Worm (Caenorhabditis elegans) whole organism, young adult: ENCODE results near the gene C27D8.3.
A peak's percentile ranks its signal among the peaks of the same experiment; 100 is the strongest.

Experiments used
- B0019.2 ChIP-seq: fragments of 200-800 bp; sonication (Bioruptor generic); conservative IDR thresholded peaks from 2 replicates; pipeline ENCODE4 v1.3.6; 2022; ENCODE audit warnings: missing genetic modification reagents, missing genetic modification characterization, missing compliant biosample characterization
- C17E4.6 ChIP-seq: fragments of 200-800 bp; sonication (Bioruptor generic); IDR thresholded peaks from 2 replicates; pipeline ENCODE4 v1.3.6; 2022; ENCODE audit warnings: missing genetic modification reagents, missing genetic modification characterization, missing compliant biosample characterization
- D2030.7 ChIP-seq: fragments of 200-800 bp; sonication (Bioruptor generic); IDR thresholded peaks from 2 replicates; pipeline ENCODE4 v1.3.6; 2022; ENCODE audit warnings: missing genetic modification reagents, missing genetic modification characterization, missing compliant biosample characterization
- F57A8.1 ChIP-seq: fragments of 200-800 bp; sonication (Bioruptor generic); optimal IDR thresholded peaks from 2 replicates; lab custom pipeline; 2018; ENCODE audit warnings: mild to moderate bottlenecking, missing genetic modification characterization, moderate library complexity, missing compliant biosample characterization
- F57C9.4 ChIP-seq: sonication (generic microtip); optimal IDR thresholded peaks from 2 replicates; lab custom pipeline; 2017; ENCODE audit warnings: mild to moderate bottlenecking, missing genetic modification characterization, missing compliant biosample characterization
- Y56A3A.18 ChIP-seq: fragments of 200-800 bp; sonication (Bioruptor generic); IDR thresholded peaks from 2 replicates; pipeline ENCODE4 v1.3.6; 2022; ENCODE audit warnings: missing genetic modification reagents, missing genetic modification characterization, missing compliant biosample characterization
- Y67H2A.10 ChIP-seq: fragments of 200-800 bp; sonication (Bioruptor generic); conservative IDR thresholded peaks from 2 replicates; pipeline ENCODE4 v1.3.6; 2022; ENCODE audit warnings: missing genetic modification reagents, missing genetic modification characterization, missing compliant biosample characterization
- Y79H2A.3 ChIP-seq: fragments of 200-800 bp; sonication (Bioruptor generic); conservative IDR thresholded peaks from 2 replicates; pipeline ENCODE4 v1.3.6; 2022; ENCODE audit warnings: missing genetic modification reagents, missing genetic modification characterization, missing compliant biosample characterization
- ZK185.1 ChIP-seq: sonication (generic microtip); optimal IDR thresholded peaks from 2 replicates; lab custom pipeline; 2016; ENCODE audit warnings: mild to moderate bottlenecking, missing genetic modification characterization, missing compliant biosample characterization; ENCODE audit not compliant: poor library complexity, severe bottlenecking
- ama-1 ChIP-seq, 3 experiments: fragments of 150-350 bp in 1 of 3; sonication (generic microtip) in 2 of 3; optimal IDR thresholded peaks; 2 replicates each; lab custom pipeline; 2014 to 2018; ENCODE audit warnings: missing biosample characterization in 2 of 3, missing genetic modification characterization in 2 of 3, missing genetic modification reagents in 2 of 3
- aptf-2 ChIP-seq: fragments of 200-800 bp; sonication (Bioruptor generic); conservative IDR thresholded peaks from 2 replicates; pipeline ENCODE4 v1.3.6; 2022; ENCODE audit warnings: missing genetic modification reagents, missing genetic modification characterization, missing compliant biosample characterization
- aptf-3 ChIP-seq: fragments of 200-800 bp; sonication (Bioruptor generic); IDR thresholded peaks from 2 replicates; pipeline ENCODE4 v1.3.6; 2022; ENCODE audit warnings: missing genetic modification characterization, missing compliant biosample characterization
- atf-7 ChIP-seq: sonication (generic microtip); optimal IDR thresholded peaks from 2 replicates; lab custom pipeline; 2017; ENCODE audit warnings: mild to moderate bottlenecking, missing genetic modification characterization, missing compliant biosample characterization
- attf-5 ChIP-seq: fragments of 200-800 bp; sonication (Bioruptor generic); optimal IDR thresholded peaks from 2 replicates; lab custom pipeline; 2018; ENCODE audit warnings: mild to moderate bottlenecking, missing genetic modification characterization, missing compliant biosample characterization
- bed-2 ChIP-seq: fragments of 200-800 bp; sonication (Bioruptor generic); IDR thresholded peaks from 2 replicates; pipeline ENCODE4 v1.3.6; 2022; ENCODE audit warnings: missing genetic modification reagents, missing genetic modification characterization, missing compliant biosample characterization
- cebp-2 ChIP-seq: fragments of 200-800 bp; sonication (Bioruptor generic); IDR thresholded peaks from 2 replicates; pipeline ENCODE4 v1.3.6; 2022; ENCODE audit warnings: missing genetic modification characterization, missing compliant biosample characterization
- dox-1 ChIP-seq: fragments of 200-800 bp; sonication (Bioruptor generic); IDR thresholded peaks from 2 replicates; pipeline ENCODE4 v1.3.6; 2022; ENCODE audit warnings: missing genetic modification reagents, missing genetic modification characterization, missing compliant biosample characterization
- egl-18 ChIP-seq: fragments of 200-800 bp; sonication (Bioruptor generic); IDR thresholded peaks from 2 replicates; pipeline ENCODE4 v1.3.6; 2022; ENCODE audit warnings: missing genetic modification reagents, missing genetic modification characterization, missing compliant biosample characterization
- ekl-4 ChIP-seq: fragments of 200-800 bp; sonication (Bioruptor generic); IDR thresholded peaks from 2 replicates; pipeline ENCODE4 v1.3.6; 2022; ENCODE audit warnings: missing genetic modification reagents, missing genetic modification characterization, missing compliant biosample characterization
- ets-4 ChIP-seq: fragments of 200-800 bp; sonication (Bioruptor generic); optimal IDR thresholded peaks from 2 replicates; lab custom pipeline; 2018; ENCODE audit warnings: mild to moderate bottlenecking, missing genetic modification characterization, missing compliant biosample characterization
- hlh-26 ChIP-seq: fragments of 200-800 bp; sonication (Bioruptor generic); conservative IDR thresholded peaks from 2 replicates; pipeline ENCODE4 v1.3.6; 2022; ENCODE audit warnings: missing genetic modification reagents, missing genetic modification characterization, missing compliant biosample characterization
- hmg-1.2 ChIP-seq: fragments of 200-800 bp; sonication (Bioruptor generic); IDR thresholded peaks from 2 replicates; pipeline ENCODE4 v1.3.6; 2022; ENCODE audit warnings: missing genetic modification reagents, missing genetic modification characterization, missing compliant biosample characterization
- lin-26 ChIP-seq: fragments of 200-800 bp; sonication (Bioruptor generic); IDR thresholded peaks from 2 replicates; pipeline ENCODE4 v1.3.6; 2022; ENCODE audit warnings: missing genetic modification reagents, missing genetic modification characterization, missing compliant biosample characterization
- lsy-27 ChIP-seq: sonication (generic microtip); optimal IDR thresholded peaks from 2 replicates; lab custom pipeline; 2017; ENCODE audit warnings: missing genetic modification characterization, mild to moderate bottlenecking, missing compliant biosample characterization, antibody characterized with exemption, missing genotype, borderline replicate concordance; ENCODE audit not compliant: insufficient read depth
- madf-8 ChIP-seq: fragments of 200-800 bp; sonication (Bioruptor generic); conservative IDR thresholded peaks from 2 replicates; pipeline ENCODE4 v1.3.6; 2022; ENCODE audit warnings: missing genetic modification reagents, missing genetic modification characterization, missing compliant biosample characterization
- mel-28 ChIP-seq: sonication (generic microtip); optimal IDR thresholded peaks from 2 replicates; lab custom pipeline; 2016; ENCODE audit warnings: borderline replicate concordance, mild to moderate bottlenecking, missing genetic modification characterization, missing compliant biosample characterization
- nfyb-1 ChIP-seq: fragments of 200-800 bp; sonication (Bioruptor generic); IDR thresholded peaks from 2 replicates; pipeline ENCODE4 v1.3.6; 2022; ENCODE audit warnings: missing genetic modification reagents, missing genetic modification characterization, missing compliant biosample characterization
- nhr-179 ChIP-seq: sonication (generic microtip); optimal IDR thresholded peaks from 2 replicates; lab custom pipeline; 2016; ENCODE audit warnings: mild to moderate bottlenecking, missing genetic modification characterization, missing compliant biosample characterization
- nhr-90 ChIP-seq: sonication (generic microtip); optimal IDR thresholded peaks from 2 replicates; lab custom pipeline; 2016; ENCODE audit warnings: missing genotype, mild to moderate bottlenecking, missing genetic modification characterization, missing compliant biosample characterization
- pbrm-1 ChIP-seq: fragments of 200-800 bp; sonication (Bioruptor generic); IDR thresholded peaks from 2 replicates; pipeline ENCODE4 v1.3.6; 2022; ENCODE audit warnings: missing genetic modification reagents, missing genetic modification characterization, missing compliant biosample characterization
- sdz-38 ChIP-seq: sonication (generic microtip); optimal IDR thresholded peaks from 2 replicates; lab custom pipeline; 2016; ENCODE audit warnings: missing genotype, missing genetic modification characterization, missing compliant biosample characterization
- snpc-1.3 ChIP-seq: sonication (generic microtip); optimal IDR thresholded peaks from 2 replicates; lab custom pipeline; 2017; ENCODE audit warnings: missing genetic modification characterization, mild to moderate bottlenecking, missing compliant biosample characterization, antibody characterized with exemption, moderate library complexity, missing genotype, missing genetic modification reagents; ENCODE audit not compliant: insufficient read depth
- snpc-4 ChIP-seq, 5 experiments: fragments of 150-350 bp in 1 of 5; sonication (generic microtip) in 4 of 5; optimal IDR thresholded peaks; 2 replicates each; lab custom pipeline; 2014 to 2018; ENCODE audit warnings: missing genetic modification characterization in 5 of 5, missing biosample characterization in 3 of 5, antibody characterized with exemption in 2 of 5, mild to moderate bottlenecking in 2 of 5, missing compliant biosample characterization in 2 of 5, missing genotype in 2 of 5, moderate library complexity in 2 of 5, missing genetic modification reagents in 1 of 5
- somi-1 ChIP-seq: fragments of 200-800 bp; sonication (Bioruptor generic); optimal IDR thresholded peaks from 2 replicates; lab custom pipeline; 2018; ENCODE audit warnings: mild to moderate bottlenecking, missing genetic modification characterization, missing compliant biosample characterization
- zim-3 ChIP-seq: sonication (generic microtip); optimal IDR thresholded peaks from 2 replicates; lab custom pipeline; 2017; ENCODE audit warnings: mild to moderate bottlenecking, missing genetic modification characterization, moderate library complexity, missing compliant biosample characterization
- ztf-6 ChIP-seq: fragments of 200-800 bp; sonication (Bioruptor generic); IDR thresholded peaks from 2 replicates; pipeline ENCODE4 v1.3.6; 2022; ENCODE audit warnings: missing genetic modification reagents, missing genetic modification characterization, missing compliant biosample characterization

Gene C27D8.3

ce11 chrIV:12711644-12712043 lies at the start of gene C27D8.3:
Gene C27D8.3, minus strand, starts transcription at chrIV:12711744.
- TF ChIP-seq aptf-2 (GFP tag; lab: Robert Waterston, UW) = no peak
- no peak for TF ChIP-seq ekl-4
- no peak for TF ChIP-seq sdz-38 (tag; lab: Kevin White, UChicago)
- TF ChIP-seq ets-4 (GFP tag; lab: Kevin White, UChicago) = no peak
- TF ChIP-seq ztf-6 (GFP tag; lab: Robert Waterston, UW) = no peak

ce11 chrIV:12757470-12757869 lies 45.9 kb upstream of the C27D8.3 start, which contains the start of gene flp-9:
Gene flp-9, minus strand, starts transcription at chrIV:12757570.
- TF ChIP-seq F57C9.4 (no peak), mel-28 (tag; lab: Kevin White, UChicago) (no peak), Y56A3A.18 (GFP tag; lab: Robert Waterston, UW) (no peak)
- TF ChIP-seq, all 124 proteins: peak for 0

DNA sequence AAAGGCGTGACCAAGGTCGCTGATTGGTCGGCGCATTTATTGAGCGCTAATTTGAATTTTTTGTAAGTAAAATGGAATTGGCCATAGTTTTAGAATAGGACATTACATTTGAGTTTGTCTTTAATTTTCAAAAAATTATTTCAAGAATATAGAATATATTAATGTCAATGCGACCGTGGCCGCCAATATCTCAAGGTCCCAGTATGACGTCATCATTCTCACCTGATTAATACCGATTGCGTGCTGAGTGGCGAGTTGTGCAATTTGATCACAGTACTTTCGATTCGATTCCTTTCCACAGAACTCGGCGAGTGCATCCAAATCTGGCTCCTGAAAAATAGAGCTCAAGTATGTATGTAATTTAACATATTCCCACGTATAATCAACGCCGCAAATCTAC lies 44.1 kb upstream of the C27D8.3 start:
- TF ChIP-seq C17E4.6 (GFP tag; lab: Robert Waterston, UW) (no peak), ZK185.1 (tag; lab: Kevin White, UChicago) (no peak), ets-4 (GFP tag; lab: Kevin White, UChicago) (no peak), zim-3 (no peak), snpc-4 (GFP tag; optimal IDR thresholded peaks at IDR 0.05; lab: Kevin White, UChicago) (no peak), snpc-4 (tag; optimal IDR thresholded peaks at IDR 0.05; lab: Kevin White, UChicago) (no peak), B0019.2 (GFP tag; lab: Robert Waterston, UW) (no peak), egl-18 (GFP tag; lab: Robert Waterston, UW) (no peak), attf-5 (no peak), lin-26 (GFP tag; lab: Robert Waterston, UW) (no peak), snpc-1.3 (tag; lab: Kevin White, UChicago) (no peak), D2030.7 (GFP tag; lab: Robert Waterston, UW) (no peak), nhr-90 (no peak), atf-7 (no peak), ama-1 (optimal IDR thresholded peaks at IDR 0.05; lab: Kevin White, UChicago) (no peak), ama-1 (GFP tag; optimal IDR thresholded peaks at IDR 0.05; lab: Kevin White, UChicago) (no peak), aptf-3 (GFP tag; lab: Robert Waterston, UW) (no peak), pbrm-1 (no peak), dox-1 (GFP tag; lab: Robert Waterston, UW) (no peak), cebp-2 (GFP tag; lab: Robert Waterston, UW) (no peak), Y79H2A.3 (GFP tag; lab: Robert Waterston, UW) (no peak), lsy-27 (tag; lab: Kevin White, UChicago) (no peak)
- TF ChIP-seq, all 124 proteins: peak for 0

- TF ChIP-seq bed-2 (GFP tag; lab: Robert Waterston, UW) (no peak), F57A8.1 (GFP tag; lab: Kevin White, UChicago) (no peak), Y67H2A.10 (no peak), hmg-1.2 (GFP tag; lab: Robert Waterston, UW) (no peak), nfyb-1 (GFP tag; lab: Robert Waterston, UW) (peak; percentile 82), hlh-26 (no peak), somi-1 (GFP tag; lab: Kevin White, UChicago) (no peak), nhr-179 (no peak), ama-1 (optimal IDR thresholded peaks at IDR 0.05; lab: Kevin White, UChicago) (no peak), ama-1 (GFP tag; optimal IDR thresholded peaks at IDR 0.05; lab: Kevin White, UChicago) (peak in 1 of 2 experiments; percentile 38), Y79H2A.3 (GFP tag; lab: Robert Waterston, UW) (no peak), madf-8 (GFP tag; lab: Robert Waterston, UW) (no peak)
These were observed 42.6 kb upstream of the C27D8.3 start for ce11 chrIV:12754170-12754569.
